Fruit fly (Drosophila melanogaster) whole organism, embryonic: ENCODE measurements around the gene CG8312.

Experiments used
- ATbp ChIP-seq: fragments of 200-800 bp; sonication (Bioruptor generic); optimal IDR thresholded peaks from 2 replicates; lab custom pipeline; 2017; ENCODE audit warnings: missing biosample characterization, mild to moderate bottlenecking, missing genetic modification characterization, missing genetic modification reagents
- Adf1 ChIP-seq: fragments of 200-800 bp; sonication (Bioruptor generic); IDR thresholded peaks from 2 replicates; pipeline ENCODE4 v1.3.6; 2022; ENCODE audit warnings: missing biosample characterization, missing genetic modification characterization
- Aef1 ChIP-seq: fragments of 200-800 bp; sonication (Bioruptor generic); IDR thresholded peaks from 3 replicates; pipeline ENCODE4 v1.3.6; 2022; ENCODE audit warnings: missing biosample characterization, missing genetic modification characterization
- Antp ChIP-seq: fragments of 200-800 bp; sonication (Bioruptor generic); optimal IDR thresholded peaks from 3 replicates; lab custom pipeline; 2016; ENCODE audit warnings: missing biosample characterization, missing genetic modification characterization
- B-H2 ChIP-seq: fragments of 200-800 bp; sonication (Bioruptor generic); optimal IDR thresholded peaks from 2 replicates; lab custom pipeline; 2018; ENCODE audit warnings: missing biosample characterization, mild to moderate bottlenecking, missing genetic modification characterization
- CG12659 ChIP-seq: fragments of 200-800 bp; sonication (Bioruptor generic); optimal IDR thresholded peaks from 3 replicates; lab custom pipeline; 2017; ENCODE audit warnings: mild to moderate bottlenecking, missing biosample characterization, missing genetic modification reagents, missing genetic modification characterization
- CG14965 ChIP-seq: fragments of 200-800 bp; sonication (Bioruptor generic); optimal IDR thresholded peaks from 2 replicates; lab custom pipeline; 2016; ENCODE audit warnings: missing biosample characterization, missing genetic modification characterization, borderline replicate concordance
- CG15269 ChIP-seq: fragments of 200-800 bp; sonication (Bioruptor generic); optimal IDR thresholded peaks from 2 replicates; lab custom pipeline; 2018; ENCODE audit warnings: missing biosample characterization, mild to moderate bottlenecking, missing genetic modification characterization, moderate library complexity
- CG1647 ChIP-seq: fragments of 200-800 bp; sonication (Bioruptor generic); optimal IDR thresholded peaks from 3 replicates; lab custom pipeline; 2016; ENCODE audit warnings: missing biosample characterization, missing genetic modification characterization
- CG17612 ChIP-seq: fragments of 200-800 bp; sonication (Bioruptor generic); IDR thresholded peaks from 2 replicates; pipeline ENCODE4 v1.3.6; 2022; ENCODE audit warnings: missing biosample characterization, missing genetic modification characterization
- CG18764 ChIP-seq: fragments of 200-800 bp; sonication (Bioruptor generic); optimal IDR thresholded peaks from 3 replicates; lab custom pipeline; 2016; ENCODE audit warnings: missing biosample characterization, missing genetic modification characterization
- CG2712 ChIP-seq: fragments of 200-800 bp; optimal IDR thresholded peaks from 3 replicates; lab custom pipeline; 2019; ENCODE audit warnings: missing biosample characterization, mild to moderate bottlenecking, missing genetic modification characterization, moderate library complexity
- CG3407 ChIP-seq: fragments of 200-800 bp; sonication (Bioruptor generic); optimal IDR thresholded peaks from 2 replicates; lab custom pipeline; 2018; ENCODE audit warnings: missing biosample characterization, mild to moderate bottlenecking, missing genetic modification characterization
- CG4328 ChIP-seq: fragments of 200-800 bp; sonication (Bioruptor generic); optimal IDR thresholded peaks from 3 replicates; lab custom pipeline; 2017; ENCODE audit warnings: missing biosample characterization, missing genetic modification reagents, missing genetic modification characterization
- CG5180 ChIP-seq: fragments of 200-800 bp; sonication (Bioruptor generic); optimal IDR thresholded peaks from 3 replicates; lab custom pipeline; 2017; ENCODE audit warnings: missing biosample characterization, missing genetic modification characterization, mild to moderate bottlenecking, moderate library complexity, missing genetic modification reagents
- CG5953 ChIP-seq: fragments of 200-800 bp; sonication (Bioruptor generic); IDR thresholded peaks from 2 replicates; pipeline ENCODE4 v1.3.6; 2022; ENCODE audit warnings: missing biosample characterization, missing genetic modification characterization
- CG6272 ChIP-seq: fragments of 200-800 bp; sonication (Bioruptor generic); IDR thresholded peaks from 2 replicates; pipeline ENCODE4 v1.3.6; 2022; ENCODE audit warnings: missing biosample characterization, missing genetic modification characterization
- CG6791 ChIP-seq: fragments of 200-800 bp; sonication (Bioruptor generic); IDR thresholded peaks from 3 replicates; pipeline ENCODE4 v1.3.6; 2022; ENCODE audit warnings: missing biosample characterization, missing genetic modification characterization; ENCODE audit not compliant: partially characterized antibody
- CG7786 ChIP-seq: fragments of 200-800 bp; sonication (Bioruptor generic); optimal IDR thresholded peaks from 2 replicates; lab custom pipeline; 2016; ENCODE audit warnings: missing biosample characterization, missing genetic modification characterization
- CG8944 ChIP-seq: fragments of 200-800 bp; sonication (Bioruptor generic); optimal IDR thresholded peaks from 3 replicates; lab custom pipeline; 2016; ENCODE audit warnings: missing biosample characterization, missing genetic modification characterization
- CG9215 ChIP-seq: fragments of 200-800 bp; sonication (Bioruptor generic); IDR thresholded peaks from 2 replicates; pipeline ENCODE4 v1.3.6; 2022; ENCODE audit warnings: missing biosample characterization, missing genetic modification characterization
- CkIIα-i1 ChIP-seq: fragments of 200-800 bp; sonication (Bioruptor generic); IDR thresholded peaks from 2 replicates; pipeline ENCODE4 v1.3.6; 2022; ENCODE audit warnings: missing biosample characterization, missing genetic modification characterization
- Dip2 ChIP-seq: fragments of 200-800 bp; sonication (Bioruptor generic); IDR thresholded peaks from 2 replicates; pipeline ENCODE4 v1.3.6; 2022; ENCODE audit warnings: missing biosample characterization, missing genetic modification characterization
- Dip3 ChIP-seq: fragments of 200-800 bp; sonication (Bioruptor generic); optimal IDR thresholded peaks from 3 replicates; lab custom pipeline; 2016; ENCODE audit warnings: missing biosample characterization, missing genetic modification characterization
- Gsc ChIP-seq: fragments of 200-800 bp; sonication (Bioruptor generic); IDR thresholded peaks from 2 replicates; pipeline ENCODE4 v1.3.6; 2022; ENCODE audit warnings: missing biosample characterization, missing genetic modification characterization
- Gug ChIP-seq: fragments of 200-800 bp; sonication (Bioruptor generic); IDR thresholded peaks from 4 replicates; pipeline ENCODE4 v1.3.6; 2022; ENCODE audit warnings: missing biosample characterization, missing genetic modification characterization
- Hr3 ChIP-seq: fragments of 200-800 bp; sonication (Bioruptor generic); optimal IDR thresholded peaks from 3 replicates; lab custom pipeline; 2016; ENCODE audit warnings: missing biosample characterization, missing genetic modification characterization
- MTF-1 ChIP-seq: fragments of 200-800 bp; sonication (Bioruptor generic); optimal IDR thresholded peaks from 2 replicates; lab custom pipeline; 2018; ENCODE audit warnings: missing biosample characterization, mild to moderate bottlenecking, missing genetic modification characterization, borderline replicate concordance
- NFAT ChIP-seq: fragments of 200-800 bp; sonication (Bioruptor generic); IDR thresholded peaks from 2 replicates; pipeline ENCODE4 v1.3.6; 2022; ENCODE audit warnings: missing biosample characterization, missing genetic modification characterization
- Nf-YC ChIP-seq: fragments of 200-800 bp; optimal IDR thresholded peaks from 3 replicates; lab custom pipeline; 2019; ENCODE audit warnings: missing biosample characterization, mild to moderate bottlenecking, missing genetic modification characterization, moderate library complexity
- Opbp ChIP-seq: fragments of 200-800 bp; sonication (Bioruptor generic); IDR thresholded peaks from 3 replicates; pipeline ENCODE4 v1.3.6; 2022; ENCODE audit warnings: missing biosample characterization, missing genetic modification characterization; ENCODE audit not compliant: partially characterized antibody
- Rfx ChIP-seq: fragments of 200-800 bp; sonication (Bioruptor generic); IDR thresholded peaks from 2 replicates; pipeline ENCODE4 v1.3.6; 2022; ENCODE audit warnings: missing biosample characterization, missing genetic modification characterization
- Vsx1 ChIP-seq: fragments of 200-800 bp; sonication (Bioruptor generic); optimal IDR thresholded peaks from 2 replicates; lab custom pipeline; 2017; ENCODE audit warnings: missing biosample characterization, mild to moderate bottlenecking, missing genetic modification characterization, missing genetic modification reagents
- crc ChIP-seq: fragments of 200-800 bp; sonication (Bioruptor generic); optimal IDR thresholded peaks from 2 replicates; lab custom pipeline; 2016; ENCODE audit warnings: missing biosample characterization, missing genetic modification characterization
- ems ChIP-seq: fragments of 200-800 bp; sonication (Bioruptor generic); optimal IDR thresholded peaks from 3 replicates; lab custom pipeline; 2016; ENCODE audit warnings: missing biosample characterization, missing genetic modification characterization
- fd102C ChIP-seq: fragments of 200-800 bp; sonication (Bioruptor generic); optimal IDR thresholded peaks from 2 replicates; lab custom pipeline; 2018; ENCODE audit warnings: missing biosample characterization, mild to moderate bottlenecking, missing genetic modification characterization, moderate library complexity
- fd96Cb ChIP-seq: fragments of 200-800 bp; sonication (Bioruptor generic); optimal IDR thresholded peaks from 2 replicates; lab custom pipeline; 2018; ENCODE audit warnings: missing biosample characterization, mild to moderate bottlenecking, missing genetic modification characterization, moderate library complexity
- gt ChIP-seq: fragments of 200-800 bp; sonication (Bioruptor generic); IDR thresholded peaks from 2 replicates; pipeline ENCODE4 v1.3.6; 2022; ENCODE audit warnings: missing biosample characterization, missing genetic modification characterization
- her ChIP-seq: fragments of 200-800 bp; sonication (Bioruptor generic); optimal IDR thresholded peaks from 2 replicates; lab custom pipeline; 2016; ENCODE audit warnings: missing biosample characterization, missing genetic modification characterization
- ken ChIP-seq: fragments of 200-800 bp; sonication (Bioruptor generic); IDR thresholded peaks from 3 replicates; pipeline ENCODE4 v1.3.6; 2022; ENCODE audit warnings: missing biosample characterization, missing genetic modification characterization
- nerfin-1 ChIP-seq: fragments of 200-800 bp; sonication (Bioruptor generic); optimal IDR thresholded peaks from 3 replicates; lab custom pipeline; 2019; ENCODE audit warnings: missing biosample characterization, mild to moderate bottlenecking, missing genetic modification characterization, moderate library complexity
- salm ChIP-seq: fragments of 200-800 bp; sonication (Bioruptor generic); optimal IDR thresholded peaks from 2 replicates; lab custom pipeline; 2018; ENCODE audit warnings: missing biosample characterization, mild to moderate bottlenecking, missing genetic modification characterization
- schlank ChIP-seq: fragments of 200-800 bp; sonication (Bioruptor generic); optimal IDR thresholded peaks from 2 replicates; lab custom pipeline; 2018; ENCODE audit warnings: missing biosample characterization, mild to moderate bottlenecking, missing genetic modification characterization
- sens-2 ChIP-seq: fragments of 200-800 bp; sonication (Bioruptor generic); IDR thresholded peaks from 2 replicates; pipeline ENCODE4 v1.3.6; 2022; ENCODE audit warnings: missing biosample characterization, missing genetic modification characterization
- slbo ChIP-seq: fragments of 200-800 bp; sonication (Bioruptor generic); IDR thresholded peaks from 2 replicates; pipeline ENCODE4 v1.3.6; 2022; ENCODE audit warnings: missing biosample characterization, missing genetic modification characterization
- sna ChIP-seq: fragments of 200-800 bp; sonication (Bioruptor generic); IDR thresholded peaks from 2 replicates; pipeline ENCODE4 v1.3.6; 2022; ENCODE audit warnings: missing biosample characterization, missing genetic modification characterization; ENCODE audit not compliant: partially characterized antibody
- tio ChIP-seq: fragments of 200-800 bp; sonication (Bioruptor generic); optimal IDR thresholded peaks from 2 replicates; lab custom pipeline; 2017; ENCODE audit warnings: missing biosample characterization, missing genetic modification characterization, inconsistent platforms
- trh ChIP-seq: fragments of 200-800 bp; sonication (Bioruptor generic); optimal IDR thresholded peaks from 2 replicates; lab custom pipeline; 2016; ENCODE audit warnings: missing biosample characterization, missing genetic modification characterization
- vfl ChIP-seq: fragments of 200-800 bp; sonication (Bioruptor generic); optimal IDR thresholded peaks from 2 replicates; lab custom pipeline; 2016; ENCODE audit warnings: missing biosample characterization, missing genetic modification characterization

CG8312 gene

dm6 chr3R:9573812-9574587 lies 17.1 kb upstream of the CG8312 start, which contains the start of gene CG9399 (continued):
- peak; percentile 93 for TF ChIP-seq CG18764 (GFP tag; lab: Kevin White, UChicago)
- TF ChIP-seq her (GFP tag; lab: Kevin White, UChicago): peak; percentile 79
- peak; percentile 75 for TF ChIP-seq Adf1
- TF ChIP-seq fd96Cb (tag; lab: Kevin White, UChicago): peak; percentile 96
- peak; percentile 94 for TF ChIP-seq Vsx1 (GFP tag; lab: Kevin White, UChicago)
- peak; percentile 97 for TF ChIP-seq trh (GFP tag; lab: Kevin White, UChicago)
- TF ChIP-seq sens-2: peak; percentile 97
- peak; percentile 86 for TF ChIP-seq crc (GFP tag; lab: Kevin White, UChicago)
- TF ChIP-seq Rfx (GFP tag; lab: Robert Waterston, UW): peak; percentile 99
- peak; percentile 91 for TF ChIP-seq Antp (GFP tag; lab: Kevin White, UChicago)
- TF ChIP-seq CG8944 (GFP tag; lab: Kevin White, UChicago): peak; percentile 92
- TF ChIP-seq Hr3: peak; percentile 98
- peak; percentile 95 for TF ChIP-seq ATbp (GFP tag; lab: Kevin White, UChicago)
- TF ChIP-seq Opbp (GFP tag; lab: Robert Waterston, UW): no peak
- TF ChIP-seq CG2712: peak; percentile 98
- TF ChIP-seq CG17612 (GFP tag; lab: Robert Waterston, UW): peak; percentile 96
- peak; percentile 92 for TF ChIP-seq CG9215
- peak; percentile 94 for TF ChIP-seq salm (tag; lab: Kevin White, UChicago)
- peak; percentile 98 for TF ChIP-seq CG6272
- peak; percentile 97 for TF ChIP-seq CG15269 (tag; lab: Kevin White, UChicago)
- TF ChIP-seq B-H2: peak; percentile 94
- TF ChIP-seq nerfin-1 (tag; lab: Kevin White, UChicago): peak; percentile 92
- peak; percentile 80 for TF ChIP-seq CG5180 (GFP tag; lab: Kevin White, UChicago)
- TF ChIP-seq Aef1 (GFP tag; lab: Robert Waterston, UW): peak; percentile 98
- TF ChIP-seq vfl (GFP tag; lab: Kevin White, UChicago): peak; percentile 94
- TF ChIP-seq fd102C (GFP tag; lab: Kevin White, UChicago): peak; percentile 91
- 0 out of 2 replicates have a peak, but pooled peaks have one; percentile 33 for TF ChIP-seq sna
- TF ChIP-seq slbo (GFP tag; lab: Robert Waterston, UW): peak; percentile 99
- peak; percentile 81; the same call in 1 of the 2 replicates for TF ChIP-seq CkIIα-i1 (GFP tag; lab: Robert Waterston, UW)
- TF ChIP-seq CG5953 (GFP tag; lab: Robert Waterston, UW): peak; percentile 98
- TF ChIP-seq Gsc (GFP tag; lab: Robert Waterston, UW): peak; percentile 93
- peak; percentile 88 for TF ChIP-seq MTF-1
- peak; percentile 55 for TF ChIP-seq CG14965 (GFP tag; lab: Kevin White, UChicago)
- peak; percentile 85 for TF ChIP-seq CG4328 (GFP tag; lab: Kevin White, UChicago)
- peak; percentile 97 for TF ChIP-seq tio (GFP tag; lab: Kevin White, UChicago)
- peak; percentile 94 for TF ChIP-seq ems (GFP tag; lab: Kevin White, UChicago)
- peak; percentile 86 for TF ChIP-seq schlank
- peak; percentile 42; the same call in 1 of the 3 replicates for TF ChIP-seq CG6791 (GFP tag; lab: Robert Waterston, UW)
- TF ChIP-seq gt (GFP tag; lab: Robert Waterston, UW): peak; percentile 96
- TF ChIP-seq Gug (GFP tag; lab: Robert Waterston, UW): peak; percentile 98
- peak; percentile 93 for TF ChIP-seq CG1647 (GFP tag; lab: Kevin White, UChicago)
- TF ChIP-seq NFAT: peak; percentile 96
- peak; percentile 93 for TF ChIP-seq Dip3 (GFP tag; lab: Kevin White, UChicago)
- peak; percentile 97 for TF ChIP-seq CG3407
- TF ChIP-seq Dip2 (GFP tag; lab: Robert Waterston, UW): peak; percentile 56
- peak; percentile 99 for TF ChIP-seq CG12659
- peak; percentile 89 for TF ChIP-seq CG7786 (GFP tag; lab: Kevin White, UChicago)
- TF ChIP-seq Nf-YC (tag; lab: Kevin White, UChicago): peak; percentile 84
- TF ChIP-seq ken (GFP tag; lab: Robert Waterston, UW): peak; percentile 99
